Fruit fly (Drosophila melanogaster) Kc167 (cell line): ENCODE results near the gene CG33341.

Source experiments
- Myc ChIP-seq: fragments of >200 bp; optimal IDR thresholded peaks from 2 replicates; lab custom pipeline; 2017; ENCODE audit warnings: missing external identifiers
- Sin3A ChIP-seq: fragments of >200 bp; optimal IDR thresholded peaks from 2 replicates; lab custom pipeline; 2018; ENCODE audit warnings: missing external identifiers
- h ChIP-seq: fragments of >200 bp; optimal IDR thresholded peaks from 3 replicates; lab custom pipeline; 2018; ENCODE audit warnings: missing external identifiers
- insv ChIP-seq: fragments of >200 bp; optimal IDR thresholded peaks from 3 replicates; lab custom pipeline; 2018; ENCODE audit warnings: missing external identifiers
- psq ChIP-seq: fragments of >200 bp; optimal IDR thresholded peaks from 2 replicates; lab custom pipeline; 2017; ENCODE audit warnings: missing external identifiers
- ttk ChIP-seq: sonication (Bioruptor generic); optimal IDR thresholded peaks from 2 replicates; lab custom pipeline; 2017; ENCODE audit warnings: missing external identifiers

DNA sequence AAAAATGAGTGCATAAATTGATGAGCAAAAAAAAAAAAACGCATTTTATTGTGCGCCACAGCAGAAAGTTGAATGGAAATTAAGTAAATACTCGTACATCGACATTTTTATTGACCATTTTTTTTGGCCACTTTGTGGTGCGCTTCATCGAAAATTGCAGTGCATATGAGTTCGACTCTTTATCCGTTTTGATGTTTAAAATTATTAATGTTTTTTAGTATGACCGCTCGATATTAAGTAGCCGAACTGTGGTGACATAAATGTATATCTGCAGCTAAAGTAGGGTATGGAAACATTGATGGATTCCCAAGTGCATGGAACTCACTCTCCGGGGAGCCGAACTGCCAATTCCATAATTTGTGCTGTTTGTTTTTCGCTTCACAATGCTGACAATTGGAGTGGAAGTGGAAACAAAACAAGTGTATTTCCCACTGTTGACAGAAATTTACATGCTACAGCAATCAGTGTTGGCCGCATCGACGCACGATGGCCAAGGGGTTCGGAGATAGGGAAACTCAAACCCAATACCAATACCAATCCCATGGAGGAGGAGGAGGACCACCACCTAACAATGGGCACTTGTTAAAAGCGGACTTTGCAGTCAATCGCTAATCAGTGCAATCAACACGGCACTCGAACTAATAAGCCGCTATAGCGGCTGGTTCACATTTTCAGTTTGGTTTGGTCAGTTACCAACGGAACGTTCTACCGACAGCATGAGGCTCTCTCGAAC lies 24.2 kb downstream of the CG33341 start, which contains the start of gene CG13616:
- TF ChIP-seq Sin3A (lab: Kevin White, UChicago) (no peak), Myc (lab: Kevin White, UChicago) (no peak), h (lab: Kevin White, UChicago) (no peak), insv (lab: Kevin White, UChicago) (no peak), psq (no peak), ttk (lab: Kevin White, UChicago) (no peak)
